Worm (Caenorhabditis elegans) whole organism, L4/young adult: Measurements from ENCODE around the gene ttr-1.

Source experiments
- W03F9.2 ChIP-seq: fragments of 150-350 bp; optimal IDR thresholded peaks from 2 replicates; lab custom pipeline; 2014; ENCODE audit warnings: missing biosample characterization, missing genetic modification characterization
- dao-5 ChIP-seq: sonication (generic microtip); optimal IDR thresholded peaks from 2 replicates; lab custom pipeline; 2016; ENCODE audit warnings: missing genotype, missing genetic modification characterization, moderate library complexity, missing compliant biosample characterization
- him-1 ChIP-seq: sonication (generic microtip); optimal IDR thresholded peaks from 2 replicates; lab custom pipeline; 2016; ENCODE audit warnings: missing genotype, missing genetic modification reagents, missing genetic modification characterization, missing compliant biosample characterization

The ttr-1 gene

ce11 chrIII:9913722-9914121, 15.2 kb upstream of the ttr-1 start, which contains the start of gene cbp-3:
TSS of gene cbp-3 (plus strand) at chrIII:9913993.
- TF ChIP-seq dao-5 (no peak), him-1 (tag; lab: Kevin White, UChicago) (no peak), W03F9.2 (no peak)

- TF ChIP-seq W03F9.2 = no peak
- TF ChIP-seq him-1 (tag; lab: Kevin White, UChicago) = no peak
- TF ChIP-seq dao-5 = no peak
These were observed 8.1 kb upstream of the ttr-1 start, which contains the start of gene F40F12.3 for ce11 chrIII:9920764-9921163. TSS of gene F40F12.3 (minus strand) at chrIII:9920864.

ce11 chrIII:9922310-9922709, 6.6 kb upstream of the ttr-1 start:
- no peak for TF ChIP-seq W03F9.2
- no peak for TF ChIP-seq dao-5
- no peak for TF ChIP-seq him-1 (tag; lab: Kevin White, UChicago)

- TF ChIP-seq W03F9.2 = no peak
- no peak for TF ChIP-seq dao-5
- TF ChIP-seq him-1 (tag; lab: Kevin White, UChicago) = no peak
These were observed 6.0 kb upstream of the ttr-1 start, which contains the start of gene cbp-2 for ce11 chrIII:9922874-9923273. TSS of gene cbp-2 (plus strand) at chrIII:9923174.

ce11 chrIII:9926650-9927049, 2.2 kb upstream of the ttr-1 start, which contains the start of gene ttr-3:
TSS of gene ttr-3 (minus strand) at chrIII:9926750.
- TF ChIP-seq W03F9.2 = no peak
- no peak for TF ChIP-seq dao-5
- TF ChIP-seq him-1 (tag; lab: Kevin White, UChicago) = no peak

ce11 chrIII:9927378-9927777, 1.5 kb upstream of the ttr-1 start, which contains the start of gene ttr-2:
TSS of gene ttr-2 (plus strand) at chrIII:9927769.
- no peak for TF ChIP-seq W03F9.2
- TF ChIP-seq dao-5 = no peak
- TF ChIP-seq him-1 (tag; lab: Kevin White, UChicago) = no peak

- no peak for TF ChIP-seq W03F9.2
- TF ChIP-seq dao-5 = no peak
- TF ChIP-seq him-1 (tag; lab: Kevin White, UChicago) = no peak
These were observed 648 bp downstream of the ttr-1 start for ce11 chrIII:9929525-9929924.

- TF ChIP-seq W03F9.2 (no peak), him-1 (tag; lab: Kevin White, UChicago) (no peak), dao-5 (no peak)
These were observed 1.5 kb downstream of the ttr-1 start for ce11 chrIII:9930406-9930805.

- TF ChIP-seq him-1 (tag; lab: Kevin White, UChicago) = no peak
- TF ChIP-seq W03F9.2 = no peak
These were observed 3.2 kb downstream of the ttr-1 start, which contains the start of gene dec-7 for ce11 chrIII:9932091-9932490. TSS of gene dec-7 (plus strand) at chrIII:9932398.

- TF ChIP-seq W03F9.2 (no peak), him-1 (tag; lab: Kevin White, UChicago) (no peak), dao-5 (no peak)
These were observed 12.3 kb downstream of the ttr-1 start, which contains the start of the genes K03H1.9 and K03H1.12 for ce11 chrIII:9941020-9941674. TSS of gene K03H1.9 (minus strand) at chrIII:9941490. TSS of gene K03H1.12 (plus strand) at chrIII:9941624.

- TF ChIP-seq W03F9.2 = no peak
- no peak for TF ChIP-seq him-1 (tag; lab: Kevin White, UChicago)
- TF ChIP-seq dao-5 = no peak
These were observed 15.8 kb downstream of the ttr-1 start, which contains the start of gene gln-2 for ce11 chrIII:9944723-9945122. TSS of gene gln-2 (minus strand) at chrIII:9944823.

ce11 chrIII:9946806-9947419, 18.0 kb downstream of the ttr-1 start, which contains the start of gene K03H1.7:
TSS of gene K03H1.7 (plus strand) at chrIII:9947405.
- TF ChIP-seq him-1 (tag; lab: Kevin White, UChicago) = no peak
- TF ChIP-seq dao-5 = no peak
- no peak for TF ChIP-seq W03F9.2

ce11 chrIII:9950244-9950643, 21.4 kb downstream of the ttr-1 start, which contains the start of gene K03H1.13:
TSS of gene K03H1.13 (minus strand) at chrIII:9950344.
- TF ChIP-seq W03F9.2 = no peak
- no peak for TF ChIP-seq him-1 (tag; lab: Kevin White, UChicago)
- no peak for TF ChIP-seq dao-5

ce11 chrIII:9951864-9952263, 23.0 kb downstream of the ttr-1 start, which contains the start of gene K03H1.11:
TSS of gene K03H1.11 (minus strand) at chrIII:9951964.
- TF ChIP-seq him-1 (tag; lab: Kevin White, UChicago) (no peak), W03F9.2 (no peak), dao-5 (no peak)

ce11 chrIII:9956123-9956522, 27.2 kb downstream of the ttr-1 start, which contains the start of gene mog-1:
TSS of gene mog-1 (minus strand) at chrIII:9956215.
- TF ChIP-seq W03F9.2 (peak; percentile 24), dao-5 (no peak), him-1 (tag; lab: Kevin White, UChicago) (no peak)
